Worm (Caenorhabditis elegans): ENCODE results near the gene B0432.7.

ce11 chrII:319459-319858 is 45.7 kb upstream of the B0432.7 start, which contains the start of gene far-7:
- TF ChIP-seq nhr-11 (tag; optimal IDR thresholded peaks at IDR 0.05) (no peak), fkh-10 (GFP tag; optimal IDR thresholded peaks at IDR 0.05) (no peak), sea-2 (GFP tag; optimal IDR thresholded peaks at IDR 0.05) (no peak)
